Worm (Caenorhabditis elegans) whole organism, L1 larva: ENCODE data around the gene oac-23.
"Not testable (repeated sequence)": the region's sequence is repeated elsewhere in the genome, so short reads cannot be mapped to it uniquely, and the experiment has no call there.

ENCODE experiments used
- C16A3.4 ChIP-seq: fragments of 150-350 bp; optimal IDR thresholded peaks from 2 replicates; lab custom pipeline; 2014; ENCODE audit warnings: missing biosample characterization, missing genetic modification characterization
- Y116A8C.19 ChIP-seq: sonication (generic microtip); optimal IDR thresholded peaks from 2 replicates; lab custom pipeline; 2016; ENCODE audit warnings: missing compliant biosample characterization, missing genetic modification characterization, borderline replicate concordance
- aha-1 ChIP-seq: fragments of 150-350 bp; optimal IDR thresholded peaks from 2 replicates; lab custom pipeline; 2014; ENCODE audit warnings: missing biosample characterization, missing genetic modification characterization
- blmp-1 ChIP-seq: fragments of 150-350 bp; optimal IDR thresholded peaks from 2 replicates; lab custom pipeline; 2014; ENCODE audit warnings: missing biosample characterization, missing genetic modification characterization
- ceh-90 ChIP-seq: sonication (generic microtip); optimal IDR thresholded peaks from 2 replicates; lab custom pipeline; 2016; ENCODE audit warnings: missing genetic modification characterization, missing compliant biosample characterization
- elt-2 ChIP-seq: sonication (generic microtip); optimal IDR thresholded peaks from 2 replicates; lab custom pipeline; 2016; ENCODE audit warnings: missing genetic modification characterization, mild to moderate bottlenecking, inconsistent platforms, missing compliant biosample characterization, missing genetic modification reagents
- ets-5 ChIP-seq: fragments of 200-800 bp; sonication (Bioruptor generic); IDR thresholded peaks from 2 replicates; pipeline ENCODE4 v1.3.6; 2022; ENCODE audit warnings: missing genetic modification characterization, missing compliant biosample characterization
- fkh-4 ChIP-seq: sonication (generic microtip); optimal IDR thresholded peaks from 2 replicates; lab custom pipeline; 2016; ENCODE audit warnings: missing compliant biosample characterization, missing genetic modification characterization, borderline replicate concordance
- fkh-8 ChIP-seq: sonication (generic microtip); optimal IDR thresholded peaks from 2 replicates; lab custom pipeline; 2016; ENCODE audit warnings: mild to moderate bottlenecking, missing genetic modification characterization, missing compliant biosample characterization
- fos-1 ChIP-seq: fragments of 150-350 bp; optimal IDR thresholded peaks from 2 replicates; lab custom pipeline; 2014; ENCODE audit warnings: missing biosample characterization, missing genetic modification characterization
- grh-1 ChIP-seq: fragments of 200-800 bp; sonication (Bioruptor generic); IDR thresholded peaks from 2 replicates; pipeline ENCODE4 v1.3.6; 2022; ENCODE audit warnings: missing genetic modification reagents, missing genetic modification characterization, missing compliant biosample characterization
- hlh-4 ChIP-seq: sonication (generic microtip); optimal IDR thresholded peaks from 2 replicates; lab custom pipeline; 2016; ENCODE audit warnings: mild to moderate bottlenecking, missing genetic modification characterization, missing compliant biosample characterization
- hpl-2 ChIP-seq: fragments of 150-350 bp; optimal IDR thresholded peaks from 2 replicates; lab custom pipeline; 2014; ENCODE audit warnings: missing biosample characterization, missing genetic modification reagents, missing genetic modification characterization
- lin-13 ChIP-seq: fragments of 150-350 bp; optimal IDR thresholded peaks from 2 replicates; lab custom pipeline; 2014; ENCODE audit warnings: missing biosample characterization, missing genetic modification reagents, missing genetic modification characterization
- lin-14 ChIP-seq: fragments of 200-800 bp; sonication (Bioruptor generic); optimal IDR thresholded peaks from 2 replicates; lab custom pipeline; 2018; ENCODE audit warnings: mild to moderate bottlenecking, missing genetic modification characterization, moderate library complexity, missing compliant biosample characterization
- mef-2 ChIP-seq: fragments of 150-350 bp; optimal IDR thresholded peaks from 2 replicates; lab custom pipeline; 2014; ENCODE audit warnings: missing biosample characterization, missing genetic modification characterization
- nhr-12 ChIP-seq: sonication (generic microtip); optimal IDR thresholded peaks from 2 replicates; lab custom pipeline; 2017; ENCODE audit warnings: missing biosample characterization, missing genetic modification characterization
- nhr-19 ChIP-seq: fragments of 200-800 bp; sonication (Bioruptor generic); conservative IDR thresholded peaks from 2 replicates; pipeline ENCODE4 v1.3.6; 2022; ENCODE audit warnings: missing genetic modification characterization, missing compliant biosample characterization
- nhr-237 ChIP-seq: fragments of 150-350 bp; optimal IDR thresholded peaks from 2 replicates; lab custom pipeline; 2014; ENCODE audit warnings: missing biosample characterization, missing genetic modification characterization
- nhr-47 ChIP-seq: sonication (generic microtip); optimal IDR thresholded peaks from 2 replicates; lab custom pipeline; 2016; ENCODE audit warnings: mild to moderate bottlenecking, missing genetic modification characterization, moderate library complexity, missing compliant biosample characterization
- nhr-71 ChIP-seq: sonication (generic microtip); optimal IDR thresholded peaks from 2 replicates; lab custom pipeline; 2016; ENCODE audit warnings: mild to moderate bottlenecking, missing genetic modification characterization, moderate library complexity, missing compliant biosample characterization
- nhr-76 ChIP-seq: sonication (generic microtip); optimal IDR thresholded peaks from 2 replicates; lab custom pipeline; 2017; ENCODE audit warnings: missing biosample characterization, missing genetic modification characterization
- nhr-84 ChIP-seq: sonication (generic microtip); optimal IDR thresholded peaks from 2 replicates; lab custom pipeline; 2017; ENCODE audit warnings: missing biosample characterization, missing genetic modification characterization
- nhr-85 ChIP-seq: sonication (generic microtip); peaks from one replicate; lab custom pipeline; 2016; ENCODE audit warnings: missing genetic modification characterization, inconsistent platforms, missing compliant biosample characterization
- nhr-90 ChIP-seq: sonication (generic microtip); optimal IDR thresholded peaks from 2 replicates; lab custom pipeline; 2016; ENCODE audit warnings: mild to moderate bottlenecking, missing genetic modification characterization, missing compliant biosample characterization; ENCODE audit not compliant: poor library complexity
- pax-3 ChIP-seq: fragments of 200-800 bp; sonication (Bioruptor generic); optimal IDR thresholded peaks from 2 replicates; lab custom pipeline; 2018; ENCODE audit warnings: mild to moderate bottlenecking, missing genetic modification characterization, moderate library complexity, missing compliant biosample characterization
- pqm-1 ChIP-seq: sonication (generic microtip); optimal IDR thresholded peaks from 3 replicates; lab custom pipeline; 2017; ENCODE audit warnings: missing biosample characterization, missing genetic modification characterization
- sup-37 ChIP-seq: fragments of 200-800 bp; sonication (Bioruptor generic); optimal IDR thresholded peaks from 2 replicates; lab custom pipeline; 2018; ENCODE audit warnings: mild to moderate bottlenecking, missing genetic modification characterization, missing compliant biosample characterization
- swsn-7 ChIP-seq: sonication (generic microtip); optimal IDR thresholded peaks from 2 replicates; lab custom pipeline; 2016; ENCODE audit warnings: missing genetic modification characterization, missing compliant biosample characterization
- tbx-2 ChIP-seq: sonication (generic microtip); optimal IDR thresholded peaks from 2 replicates; lab custom pipeline; 2016; ENCODE audit warnings: missing genetic modification characterization, missing compliant biosample characterization
- tlp-1 ChIP-seq: fragments of 150-350 bp; optimal IDR thresholded peaks from 2 replicates; lab custom pipeline; 2014; ENCODE audit warnings: missing biosample characterization, missing genetic modification characterization
- unc-86 ChIP-seq: sonication (generic microtip); optimal IDR thresholded peaks from 2 replicates; lab custom pipeline; 2016; ENCODE audit warnings: missing genetic modification characterization, missing compliant biosample characterization
- xbp-1 ChIP-seq: sonication (generic microtip); optimal IDR thresholded peaks from 2 replicates; lab custom pipeline; 2016; ENCODE audit warnings: missing genetic modification characterization, missing compliant biosample characterization
- zip-4 ChIP-seq: fragments of 200-800 bp; sonication (Bioruptor generic); optimal IDR thresholded peaks from 2 replicates; lab custom pipeline; 2018; ENCODE audit warnings: mild to moderate bottlenecking, missing genetic modification characterization, moderate library complexity, missing compliant biosample characterization

Gene oac-23

DNA sequence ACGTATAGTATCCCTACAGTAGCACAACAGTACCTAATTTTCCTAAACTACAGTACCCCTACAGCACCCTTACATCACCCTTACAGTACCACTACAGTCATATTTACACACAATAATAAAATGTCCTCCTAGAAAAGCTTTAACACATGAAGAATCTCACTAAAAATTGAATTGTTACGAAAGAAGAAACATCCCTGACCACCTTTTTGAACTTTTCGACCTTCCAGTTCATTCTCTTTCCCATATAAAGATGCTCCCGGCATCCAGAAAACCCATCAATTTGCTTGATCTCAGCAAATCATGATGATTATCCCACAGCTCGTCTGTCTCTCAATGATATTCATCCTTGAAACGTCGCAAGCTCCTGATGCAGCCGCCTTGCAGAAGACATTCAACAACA, 23.4 kb downstream of the oac-23 start, which contains the start of gene F56D6.21:
Gene F56D6.21 (plus strand): TSS at position 301 of the 400 bp plus-strand sequence.
- TF ChIP-seq fkh-8 (no peak), nhr-85 (no peak)

DNA sequence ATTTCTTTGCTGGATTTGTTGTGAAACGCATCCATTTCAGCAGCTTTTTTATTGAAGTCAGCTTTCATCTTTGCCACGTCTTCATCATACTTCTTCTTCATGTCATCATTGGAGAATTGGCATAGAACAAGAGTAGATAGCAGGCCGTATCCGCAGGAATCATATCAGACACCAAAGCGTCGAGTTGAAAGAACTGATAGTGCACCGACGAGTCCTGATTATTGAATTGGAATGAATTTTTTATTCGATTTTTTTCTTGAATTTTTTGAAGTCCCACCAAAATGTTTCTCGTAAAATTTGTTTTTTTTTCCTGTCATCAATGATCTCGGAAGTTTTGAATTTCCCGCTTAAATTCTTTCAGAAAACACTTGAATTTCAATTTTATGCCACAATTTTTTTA, 25.2 kb downstream of the oac-23 start, which contains the start of gene F56D6.11:
Gene F56D6.11 (minus strand): TSS at position 101 of the 400 bp plus-strand sequence.
- TF ChIP-seq fkh-4 = no peak
- TF ChIP-seq nhr-84 (tag; lab: Kevin White, UChicago) = no peak
- TF ChIP-seq pqm-1 (tag; lab: Kevin White, UChicago) = no peak
- TF ChIP-seq elt-2 (tag; lab: Kevin White, UChicago) = no peak
- TF ChIP-seq ceh-90 (tag; lab: Kevin White, UChicago) = no peak
- TF ChIP-seq ets-5 = no peak
- no peak for TF ChIP-seq pax-3 (tag; lab: Kevin White, UChicago)
- TF ChIP-seq fos-1 (tag; lab: Kevin White, UChicago) = no peak
- TF ChIP-seq nhr-76 (tag; lab: Kevin White, UChicago) = no peak
- no peak for TF ChIP-seq aha-1 (tag; lab: Kevin White, UChicago)
- TF ChIP-seq sup-37 = no peak
- TF ChIP-seq lin-13 = no peak
- TF ChIP-seq C16A3.4 (tag; lab: Kevin White, UChicago) = no peak
- TF ChIP-seq, all 84 proteins: peak for 0

- TF ChIP-seq blmp-1 (tag; lab: Kevin White, UChicago) (no peak), hpl-2 (GFP tag; lab: Kevin White, UChicago) (no peak), tlp-1 (tag; lab: Kevin White, UChicago) (no peak)
- TF ChIP-seq, all 84 proteins: peak for 0
These were observed 26.4 kb downstream of the oac-23 start, which contains the start of the genes F56D6.22 and F56D6.12 for ce11 chrIV:3907506-3908188. TSS of gene F56D6.22 (minus strand) at chrIV:3907606. TSS of gene F56D6.12 (plus strand) at chrIV:3908138.

- TF ChIP-seq C16A3.4 (tag; lab: Kevin White, UChicago) = no peak
- no peak for TF ChIP-seq swsn-7 (tag; lab: Kevin White, UChicago)
- no peak for TF ChIP-seq ceh-90 (tag; lab: Kevin White, UChicago)
- no peak for TF ChIP-seq hlh-4 (tag; lab: Kevin White, UChicago)
- TF ChIP-seq xbp-1 (tag; lab: Kevin White, UChicago) = no peak
- no peak for TF ChIP-seq nhr-71 (tag; lab: Kevin White, UChicago)
- no peak for TF ChIP-seq nhr-19 (GFP tag; lab: Robert Waterston, UW)
- no peak for TF ChIP-seq tbx-2 (tag; lab: Kevin White, UChicago)
- no peak for TF ChIP-seq hpl-2 (GFP tag; lab: Kevin White, UChicago)
- TF ChIP-seq zip-4 (GFP tag; lab: Kevin White, UChicago) = no peak
- TF ChIP-seq ets-5 = no peak
- no peak for TF ChIP-seq nhr-237 (tag; lab: Kevin White, UChicago)
- TF ChIP-seq grh-1 (GFP tag; lab: Robert Waterston, UW) = no peak
- TF ChIP-seq unc-86 = no peak
- no peak for TF ChIP-seq Y116A8C.19 (tag; lab: Kevin White, UChicago)
- TF ChIP-seq lin-13 = no peak
- TF ChIP-seq lin-14 = no peak
- TF ChIP-seq nhr-47 (tag; lab: Kevin White, UChicago) = no peak
- no peak for TF ChIP-seq nhr-90 (tag; lab: Kevin White, UChicago)
- TF ChIP-seq aha-1 (tag; lab: Kevin White, UChicago) = no peak
These were observed 27.9 kb downstream of the oac-23 start, which contains the start of gene F56D6.13 for ce11 chrIV:3909114-3909513. TSS of gene F56D6.13 (plus strand) at chrIV:3909414.

DNA sequence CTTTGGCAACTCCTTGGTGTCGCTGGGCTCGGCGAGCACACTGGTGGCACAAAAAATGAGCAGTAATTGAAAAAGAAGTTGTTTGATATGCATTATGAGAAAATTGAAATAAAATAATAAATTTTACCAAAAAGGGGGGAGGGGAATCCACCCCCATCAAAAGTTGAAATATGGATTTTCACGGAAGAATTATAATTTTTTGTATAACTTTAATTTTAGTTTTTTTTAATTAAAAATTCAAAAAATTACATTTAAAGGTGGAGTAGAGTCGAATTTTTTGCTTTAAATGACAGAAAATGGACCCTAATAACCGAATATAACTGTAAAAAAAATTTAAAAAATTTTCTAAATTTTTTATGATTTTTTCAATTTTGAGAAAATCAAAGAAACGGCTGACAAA, 30.6 kb downstream of the oac-23 start, which contains the start of gene F56D6.18:
Gene F56D6.18 (minus strand): TSS at position 101 of the 400 bp plus-strand sequence.
- TF ChIP-seq nhr-12 (tag; lab: Kevin White, UChicago); mef-2 (tag; lab: Kevin White, UChicago); grh-1 (GFP tag; lab: Robert Waterston, UW): not testable (repeated sequence)
